Fruit fly (Drosophila melanogaster) whole organism, embryonic: ENCODE data around the gene Ugt37B1.
A peak's percentile ranks its signal among the peaks of the same experiment; 100 is the strongest.

Experiments
- BEAF-32 ChIP-seq: fragments of 200-800 bp; sonication (Bioruptor generic); optimal IDR thresholded peaks from 3 replicates; lab custom pipeline; 2017; ENCODE audit warnings: missing biosample characterization, missing genetic modification characterization, mild to moderate bottlenecking, moderate library complexity, missing genetic modification reagents
- Blimp-1 ChIP-seq: fragments of 200-800 bp; sonication (Bioruptor generic); optimal IDR thresholded peaks from 3 replicates; lab custom pipeline; 2018; ENCODE audit warnings: missing biosample characterization, missing genetic modification characterization, mild to moderate bottlenecking, moderate library complexity, missing genetic modification reagents
- CG1024 ChIP-seq: fragments of 200-800 bp; sonication (Bioruptor generic); IDR thresholded peaks from 2 replicates; pipeline ENCODE4 v1.3.6; 2022; ENCODE audit warnings: missing biosample characterization, missing genetic modification characterization
- CG10366 ChIP-seq: fragments of 200-800 bp; sonication (Bioruptor generic); IDR thresholded peaks from 2 replicates; pipeline ENCODE4 v1.3.6; 2022; ENCODE audit warnings: missing biosample characterization, missing genetic modification characterization
- CG12299 ChIP-seq: fragments of 200-800 bp; sonication (Bioruptor generic); optimal IDR thresholded peaks from 2 replicates; lab custom pipeline; 2018; ENCODE audit warnings: missing biosample characterization, mild to moderate bottlenecking, missing genetic modification characterization
- CG1603 ChIP-seq: fragments of 200-800 bp; sonication (Bioruptor generic); optimal IDR thresholded peaks from 2 replicates; lab custom pipeline; 2019; ENCODE audit warnings: missing biosample characterization, mild to moderate bottlenecking, missing genetic modification characterization, moderate library complexity
- CG32772 ChIP-seq: fragments of 200-800 bp; sonication (Bioruptor generic); IDR thresholded peaks from 2 replicates; pipeline ENCODE4 v1.3.6; 2022; ENCODE audit warnings: missing biosample characterization, missing genetic modification characterization
- CG5245 ChIP-seq: fragments of 200-800 bp; sonication (Bioruptor generic); optimal IDR thresholded peaks from 3 replicates; lab custom pipeline; 2016; ENCODE audit warnings: missing biosample characterization, missing genetic modification characterization
- CG6254 ChIP-seq: fragments of 200-800 bp; sonication (Bioruptor generic); optimal IDR thresholded peaks from 3 replicates; lab custom pipeline; 2017; ENCODE audit warnings: mild to moderate bottlenecking, missing biosample characterization, missing genetic modification reagents, missing genetic modification characterization
- CG6689 ChIP-seq: fragments of 200-800 bp; sonication (Bioruptor generic); IDR thresholded peaks from 2 replicates; pipeline ENCODE4 v1.3.6; 2022; ENCODE audit warnings: missing biosample characterization, missing genetic modification characterization
- CG7556 ChIP-seq: fragments of 200-800 bp; sonication (Bioruptor generic); optimal IDR thresholded peaks from 2 replicates; lab custom pipeline; 2017; ENCODE audit warnings: missing biosample characterization, mild to moderate bottlenecking, missing genetic modification characterization
- CG7786 ChIP-seq: fragments of 200-800 bp; sonication (Bioruptor generic); optimal IDR thresholded peaks from 2 replicates; lab custom pipeline; 2016; ENCODE audit warnings: missing biosample characterization, missing genetic modification characterization
- CG8388 ChIP-seq: fragments of 200-800 bp; sonication (Bioruptor generic); optimal IDR thresholded peaks from 2 replicates; lab custom pipeline; 2019; ENCODE audit warnings: missing biosample characterization, mild to moderate bottlenecking, missing genetic modification characterization, moderate library complexity
- CG9876 ChIP-seq: fragments of 200-800 bp; sonication (Bioruptor generic); optimal IDR thresholded peaks from 2 replicates; lab custom pipeline; 2016; ENCODE audit warnings: missing biosample characterization, missing genetic modification characterization
- CTCF ChIP-seq: fragments of 200-800 bp; sonication (Bioruptor generic); optimal IDR thresholded peaks from 2 replicates; lab custom pipeline; 2017; ENCODE audit warnings: missing biosample characterization, mild to moderate bottlenecking, missing genetic modification characterization, moderate library complexity
- Dbx ChIP-seq: fragments of 200-800 bp; sonication (Bioruptor generic); IDR thresholded peaks from 3 replicates; pipeline ENCODE4 v1.3.6; 2022; ENCODE audit warnings: missing biosample characterization, missing genetic modification characterization
- Dll ChIP-seq: fragments of 200-800 bp; sonication (Bioruptor generic); IDR thresholded peaks from 4 replicates; pipeline ENCODE4 v1.3.6; 2022; ENCODE audit warnings: missing biosample characterization, missing genetic modification characterization; ENCODE audit not compliant: partially characterized antibody
- Doc3 ChIP-seq: fragments of 200-800 bp; sonication (Bioruptor generic); IDR thresholded peaks from 3 replicates; pipeline ENCODE4 v1.3.6; 2022; ENCODE audit warnings: missing biosample characterization, missing genetic modification characterization; ENCODE audit not compliant: partially characterized antibody
- Max ChIP-seq: fragments of 200-800 bp; sonication (Bioruptor generic); optimal IDR thresholded peaks from 2 replicates; lab custom pipeline; 2016; ENCODE audit warnings: missing biosample characterization, mild to moderate bottlenecking, missing genetic modification characterization
- Med ChIP-seq: fragments of 200-800 bp; sonication (Bioruptor generic); peaks from one replicate; lab custom pipeline; 2016; ENCODE audit warnings: missing biosample characterization, missing genetic modification characterization, mild to moderate bottlenecking, inconsistent platforms, moderate library complexity
- NC2β ChIP-seq: fragments of 200-800 bp; sonication (Bioruptor generic); optimal IDR thresholded peaks from 2 replicates; lab custom pipeline; 2016; ENCODE audit warnings: missing biosample characterization, missing genetic modification characterization
- Rfx ChIP-seq: fragments of 200-800 bp; sonication (Bioruptor generic); IDR thresholded peaks from 2 replicates; pipeline ENCODE4 v1.3.6; 2022; ENCODE audit warnings: missing biosample characterization, missing genetic modification characterization
- Scr ChIP-seq: fragments of 200-800 bp; sonication (Bioruptor generic); IDR thresholded peaks from 2 replicates; pipeline ENCODE4 v1.3.6; 2022; ENCODE audit warnings: missing biosample characterization, missing genetic modification characterization; ENCODE audit not compliant: partially characterized antibody
- Sry-δ ChIP-seq: fragments of 200-800 bp; sonication (Bioruptor generic); optimal IDR thresholded peaks from 2 replicates; lab custom pipeline; 2016; ENCODE audit warnings: missing biosample characterization, missing genetic modification characterization
- chm ChIP-seq: fragments of 200-800 bp; sonication (Bioruptor generic); IDR thresholded peaks from 2 replicates; pipeline ENCODE4 v1.3.6; 2022; ENCODE audit warnings: missing biosample characterization, missing genetic modification characterization
- croc ChIP-seq: fragments of 200-800 bp; sonication (Bioruptor generic); conservative IDR thresholded peaks from 3 replicates; pipeline ENCODE4 v1.3.6; 2022; ENCODE audit warnings: missing biosample characterization, missing genetic modification characterization
- crol ChIP-seq: fragments of 200-800 bp; sonication (Bioruptor generic); IDR thresholded peaks from 2 replicates; pipeline ENCODE4 v1.3.6; 2022; ENCODE audit warnings: missing biosample characterization, missing genetic modification characterization
- dmrt11E ChIP-seq: fragments of 200-800 bp; sonication (Bioruptor generic); optimal IDR thresholded peaks from 3 replicates; lab custom pipeline; 2018; ENCODE audit warnings: missing biosample characterization, mild to moderate bottlenecking, missing genetic modification characterization, moderate library complexity
- fd3F ChIP-seq: fragments of 200-800 bp; sonication (Bioruptor generic); optimal IDR thresholded peaks from 2 replicates; lab custom pipeline; 2018; ENCODE audit warnings: missing biosample characterization, mild to moderate bottlenecking, missing genetic modification characterization, moderate library complexity
- gsb-n ChIP-seq: fragments of 200-800 bp; sonication (Bioruptor generic); optimal IDR thresholded peaks from 3 replicates; lab custom pipeline; 2018; ENCODE audit warnings: missing biosample characterization, mild to moderate bottlenecking, missing genetic modification characterization
- kni ChIP-seq: fragments of 200-800 bp; sonication (Bioruptor generic); optimal IDR thresholded peaks from 3 replicates; lab custom pipeline; 2017; ENCODE audit warnings: mild to moderate bottlenecking, missing biosample characterization, missing genetic modification reagents, missing genetic modification characterization
- lola ChIP-seq, 3 experiments: fragments of >200 bp in 2 of 3; fragments of 200-800 bp in 1 of 3; sonication (Bioruptor generic) in 1 of 3; optimal IDR thresholded peaks; 2 replicates each; lab custom pipeline; 2017 to 2019; ENCODE audit warnings: missing biosample characterization in 3 of 3, missing genetic modification characterization in 3 of 3, mild to moderate bottlenecking in 1 of 3, moderate library complexity in 1 of 3
- oc ChIP-seq: fragments of 200-800 bp; sonication (Bioruptor generic); optimal IDR thresholded peaks from 2 replicates; lab custom pipeline; 2018; ENCODE audit warnings: missing biosample characterization, mild to moderate bottlenecking, missing genetic modification characterization, moderate library complexity
- p53 ChIP-seq: fragments of 200-800 bp; sonication (Bioruptor generic); optimal IDR thresholded peaks from 2 replicates; lab custom pipeline; 2016; ENCODE audit warnings: missing biosample characterization, missing genetic modification characterization
- pan ChIP-seq, 4 experiments: fragments of >200 bp in 3 of 4; fragments of 200-800 bp in 1 of 4; sonication (Bioruptor generic) in 1 of 4; optimal IDR thresholded peaks in 3 of 4; IDR thresholded peaks in 1 of 4; 2 replicates each; pipeline versions ENCODE4 v1.3.6 to Lab custom; 2017 to 2022; ENCODE audit warnings: missing biosample characterization in 2 of 4, missing genetic modification characterization in 2 of 4, mixed read lengths in 1 of 4
- sens ChIP-seq: fragments of 200-800 bp; sonication (Bioruptor generic); peaks from one replicate; lab custom pipeline; 2016; ENCODE audit warnings: missing biosample characterization, missing genetic modification characterization
- sisA ChIP-seq: fragments of 200-800 bp; sonication (Bioruptor generic); IDR thresholded peaks from 2 replicates; pipeline ENCODE4 v1.3.6; 2022; ENCODE audit warnings: missing biosample characterization, missing genetic modification characterization
- sqz ChIP-seq: fragments of 200-800 bp; sonication (Bioruptor generic); optimal IDR thresholded peaks from 3 replicates; lab custom pipeline; 2018; ENCODE audit warnings: missing biosample characterization, mild to moderate bottlenecking, missing genetic modification characterization

Gene Ugt37B1

DNA sequence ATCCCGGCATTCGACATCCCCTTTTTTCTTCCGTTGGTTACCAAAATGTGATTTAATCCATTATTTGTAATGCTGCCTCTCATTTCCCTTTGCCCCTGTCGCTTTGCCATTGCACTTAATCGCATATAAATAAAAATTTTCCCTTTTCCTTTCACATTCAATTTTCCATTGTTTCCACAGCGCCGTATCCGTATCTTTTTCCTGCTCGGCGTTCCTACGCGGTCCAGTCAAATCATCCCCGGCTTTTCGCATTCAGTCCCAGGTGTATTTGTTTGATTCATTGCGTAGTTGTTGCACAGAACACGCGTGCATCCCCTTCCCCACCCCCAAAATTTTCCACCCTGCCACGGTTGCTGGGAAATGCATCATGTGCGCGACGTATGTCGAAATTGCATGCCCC lies 9.0 kb upstream of the Ugt37B1 start (continued):
- TF ChIP-seq croc (GFP tag; lab: Robert Waterston, UW) (no peak), pan (optimal IDR thresholded peaks at IDR 0.05; lab: Kevin White, UChicago) (no peak), pan (GFP tag; optimal IDR thresholded peaks at IDR 0.05 in 1 of 2, IDR thresholded peaks at IDR 0.05 in 1 of 2) (no peak), p53 (no peak), kni (GFP tag; lab: Kevin White, UChicago) (peak; percentile 39), sens (peak; percentile 39), CG12299 (no peak), sisA (no peak), Max (no peak), oc (tag; lab: Kevin White, UChicago) (peak; percentile 80), CG8388 (GFP tag; lab: Kevin White, UChicago) (no peak), CG9876 (GFP tag; lab: Kevin White, UChicago) (no peak), Dll (GFP tag; lab: Robert Waterston, UW) (peak; percentile 16; the same call in 1 of the 4 replicates), CG10366 (GFP tag; lab: Robert Waterston, UW) (no peak), fd3F (GFP tag; lab: Kevin White, UChicago) (no peak)

DNA sequence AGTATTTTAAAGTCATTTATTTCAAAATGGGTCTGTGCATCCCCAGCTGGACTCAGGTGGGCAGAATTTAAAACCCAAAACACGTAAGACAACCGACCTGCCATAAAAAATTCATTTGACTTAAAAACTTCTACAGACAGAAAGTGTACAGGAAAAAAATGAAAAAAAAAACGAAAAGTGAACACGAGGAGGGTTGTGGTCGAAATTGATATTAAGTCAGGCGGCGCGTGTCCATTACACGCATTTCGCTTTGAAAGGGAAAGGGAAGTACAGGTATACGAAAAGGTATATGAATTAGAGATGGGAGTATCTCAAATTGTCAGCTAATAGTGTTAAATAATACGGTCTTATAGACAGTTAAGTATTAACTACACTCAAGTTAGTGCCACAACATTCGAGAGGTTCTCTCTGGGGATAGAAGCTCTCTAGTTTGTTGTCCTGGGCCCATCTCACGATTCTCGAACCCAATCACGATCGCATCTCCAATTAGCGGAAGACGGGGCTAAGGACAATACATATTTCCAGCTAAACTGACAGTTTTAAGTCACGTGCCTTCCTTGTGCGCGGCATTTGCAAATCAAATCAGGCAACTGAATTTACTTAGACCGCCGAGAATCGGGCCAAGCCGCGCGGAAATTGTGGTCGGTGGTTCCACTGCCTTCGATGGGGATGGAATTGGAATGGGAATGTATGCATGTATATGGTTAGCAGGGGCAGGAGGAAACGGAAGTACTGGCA lies 6.0 kb upstream of the Ugt37B1 start:
- TF ChIP-seq sqz (GFP tag; lab: Kevin White, UChicago) (peak; percentile 54), CG7556 (GFP tag; lab: Kevin White, UChicago) (no peak), Scr (no peak), Sry-δ (GFP tag; lab: Kevin White, UChicago) (peak; percentile 14), Rfx (GFP tag; lab: Robert Waterston, UW) (no peak), CG1024 (GFP tag; lab: Robert Waterston, UW) (no peak), dmrt11E (peak; percentile 7), CG6689 (GFP tag; lab: Robert Waterston, UW) (peak; percentile 24; the same call in 1 of the 2 replicates), CG1603 (tag; lab: Kevin White, UChicago) (peak; percentile 9), CG5245 (GFP tag; lab: Kevin White, UChicago) (no peak), Blimp-1 (GFP tag; lab: Kevin White, UChicago) (peak; percentile 74), CG32772 (GFP tag; lab: Robert Waterston, UW) (no peak), CG8388 (GFP tag; lab: Kevin White, UChicago) (no peak), Doc3 (GFP tag; lab: Robert Waterston, UW) (no peak), BEAF-32 (GFP tag; lab: Kevin White, UChicago) (peak; percentile 29), lola (GFP tag; optimal IDR thresholded peaks at IDR 0.05; lab: Kevin White, UChicago) (peak in 1 of 3 experiments; percentile 5), CG6254 (no peak), NC2β (GFP tag; lab: Kevin White, UChicago) (no peak), Dbx (GFP tag; lab: Robert Waterston, UW) (no peak), Med (GFP tag; lab: Kevin White, UChicago) (peak; percentile 55), sens (peak; percentile 64), kni (GFP tag; lab: Kevin White, UChicago) (peak; percentile 66)

DNA sequence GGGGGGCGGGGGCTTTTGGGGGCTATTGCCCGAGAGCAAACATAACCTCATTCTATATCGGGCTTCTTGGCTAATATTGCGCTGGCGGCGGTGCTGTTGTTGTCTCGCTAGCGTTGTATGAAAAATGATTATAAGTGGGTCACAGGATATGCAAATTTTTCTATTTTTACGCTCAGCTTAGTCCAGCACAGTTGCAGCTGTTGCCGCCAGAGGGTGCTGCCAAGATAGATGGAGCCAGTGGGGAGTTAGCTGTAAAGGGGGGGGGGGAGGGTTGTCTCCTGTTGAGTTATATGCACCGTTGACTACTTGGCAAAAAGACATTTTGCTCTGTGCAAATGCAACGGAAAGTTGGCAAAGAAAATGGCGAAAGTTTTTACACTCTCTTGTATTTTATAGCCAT lies 3.9 kb upstream of the Ugt37B1 start:
- TF ChIP-seq chm (GFP tag; lab: Robert Waterston, UW) (no peak), CG7786 (no peak), CTCF (GFP tag; lab: Kevin White, UChicago) (peak; percentile 83), crol (GFP tag; lab: Robert Waterston, UW) (0 out of 2 replicates have a peak, but pooled peaks have one; percentile 11), gsb-n (tag; lab: Kevin White, UChicago) (no peak)
